Fruit fly (Drosophila melanogaster) whole organism, embryonic: ENCODE measurements around the gene CG15923.

Experiments
- Atf3 ChIP-seq: fragments of 200-800 bp; sonication (Bioruptor generic); optimal IDR thresholded peaks from 3 replicates; lab custom pipeline; 2016; ENCODE audit warnings: missing biosample characterization, missing genetic modification characterization
- CG10431 ChIP-seq: fragments of 200-800 bp; sonication (Bioruptor generic); optimal IDR thresholded peaks from 3 replicates; lab custom pipeline; 2018; ENCODE audit warnings: missing biosample characterization, mild to moderate bottlenecking, missing genetic modification characterization
- CG10543 ChIP-seq: fragments of 200-800 bp; sonication (Bioruptor generic); optimal IDR thresholded peaks from 3 replicates; lab custom pipeline; 2017; ENCODE audit warnings: missing biosample characterization, mild to moderate bottlenecking, missing genetic modification characterization, moderate library complexity
- CG12104 ChIP-seq: fragments of 200-800 bp; sonication (Bioruptor generic); optimal IDR thresholded peaks from 3 replicates; lab custom pipeline; 2016; ENCODE audit warnings: missing biosample characterization, missing genetic modification characterization
- CG12659 ChIP-seq: fragments of 200-800 bp; sonication (Bioruptor generic); optimal IDR thresholded peaks from 3 replicates; lab custom pipeline; 2017; ENCODE audit warnings: mild to moderate bottlenecking, missing biosample characterization, missing genetic modification reagents, missing genetic modification characterization
- CG12744 ChIP-seq: fragments of 200-800 bp; sonication (Bioruptor generic); optimal IDR thresholded peaks from 2 replicates; lab custom pipeline; 2016; ENCODE audit warnings: missing biosample characterization, missing genetic modification characterization
- CG1529 ChIP-seq: fragments of 200-800 bp; sonication (Bioruptor generic); optimal IDR thresholded peaks from 3 replicates; lab custom pipeline; 2018; ENCODE audit warnings: missing biosample characterization, missing genetic modification characterization
- CG15479 ChIP-seq: fragments of 200-800 bp; sonication (Bioruptor generic); optimal IDR thresholded peaks from 3 replicates; lab custom pipeline; 2019; ENCODE audit warnings: missing biosample characterization, mild to moderate bottlenecking, missing genetic modification characterization, moderate library complexity
- CG15696 ChIP-seq: fragments of 200-800 bp; sonication (Bioruptor generic); optimal IDR thresholded peaks from 2 replicates; lab custom pipeline; 2019; ENCODE audit warnings: missing biosample characterization, mild to moderate bottlenecking, missing genetic modification characterization, moderate library complexity
- CG17802 ChIP-seq: fragments of 200-800 bp; sonication (Bioruptor generic); optimal IDR thresholded peaks from 2 replicates; lab custom pipeline; 2018; ENCODE audit warnings: missing biosample characterization, mild to moderate bottlenecking, missing genetic modification characterization, moderate library complexity
- CG17829 ChIP-seq: fragments of 200-800 bp; optimal IDR thresholded peaks from 2 replicates; lab custom pipeline; 2019; ENCODE audit warnings: missing biosample characterization, mild to moderate bottlenecking, missing genetic modification characterization, moderate library complexity
- CG2116 ChIP-seq: fragments of 200-800 bp; sonication (Bioruptor generic); optimal IDR thresholded peaks from 3 replicates; lab custom pipeline; 2018; ENCODE audit warnings: missing biosample characterization, mild to moderate bottlenecking, missing genetic modification characterization
- CG2120 ChIP-seq: fragments of 200-800 bp; sonication (Bioruptor generic); optimal IDR thresholded peaks from 3 replicates; lab custom pipeline; 2016; ENCODE audit warnings: missing biosample characterization, missing genetic modification characterization
- CG2712 ChIP-seq: fragments of 200-800 bp; optimal IDR thresholded peaks from 3 replicates; lab custom pipeline; 2019; ENCODE audit warnings: missing biosample characterization, mild to moderate bottlenecking, missing genetic modification characterization, moderate library complexity
- CG30403 ChIP-seq: fragments of 200-800 bp; sonication (Bioruptor generic); optimal IDR thresholded peaks from 3 replicates; lab custom pipeline; 2016; ENCODE audit warnings: missing biosample characterization, missing genetic modification characterization
- CG33213 ChIP-seq: fragments of 200-800 bp; sonication (Bioruptor generic); optimal IDR thresholded peaks from 3 replicates; lab custom pipeline; 2016; ENCODE audit warnings: missing biosample characterization, missing genetic modification characterization
- CG42726 ChIP-seq: fragments of 200-800 bp; sonication (Bioruptor generic); IDR thresholded peaks from 2 replicates; pipeline ENCODE4 v1.3.6; 2022; ENCODE audit warnings: missing biosample characterization, missing genetic modification characterization; ENCODE audit not compliant: partially characterized antibody
- CG4617 ChIP-seq: fragments of 200-800 bp; sonication (Bioruptor generic); optimal IDR thresholded peaks from 3 replicates; lab custom pipeline; 2016; ENCODE audit warnings: missing biosample characterization, missing genetic modification characterization, borderline replicate concordance
- CG5245 ChIP-seq: fragments of 200-800 bp; sonication (Bioruptor generic); optimal IDR thresholded peaks from 3 replicates; lab custom pipeline; 2016; ENCODE audit warnings: missing biosample characterization, missing genetic modification characterization
- CG7357 ChIP-seq: fragments of 200-800 bp; sonication (Bioruptor generic); IDR thresholded peaks from 3 replicates; pipeline ENCODE4 v1.3.6; 2022; ENCODE audit warnings: missing biosample characterization, missing genetic modification characterization
- CG7372 ChIP-seq: fragments of 200-800 bp; sonication (Bioruptor generic); IDR thresholded peaks from 2 replicates; pipeline ENCODE4 v1.3.6; 2022; ENCODE audit warnings: missing biosample characterization, missing genetic modification characterization
- CG9215 ChIP-seq: fragments of 200-800 bp; sonication (Bioruptor generic); IDR thresholded peaks from 2 replicates; pipeline ENCODE4 v1.3.6; 2022; ENCODE audit warnings: missing biosample characterization, missing genetic modification characterization
- Dref ChIP-seq: fragments of 200-800 bp; sonication (Bioruptor generic); IDR thresholded peaks from 2 replicates; pipeline ENCODE4 v1.3.6; 2022; ENCODE audit warnings: missing biosample characterization, missing genetic modification characterization
- Gug ChIP-seq: fragments of 200-800 bp; sonication (Bioruptor generic); IDR thresholded peaks from 4 replicates; pipeline ENCODE4 v1.3.6; 2022; ENCODE audit warnings: missing biosample characterization, missing genetic modification characterization
- HmgZ ChIP-seq: fragments of 200-800 bp; sonication (Bioruptor generic); optimal IDR thresholded peaks from 2 replicates; lab custom pipeline; 2018; ENCODE audit warnings: missing biosample characterization, mild to moderate bottlenecking, missing genetic modification characterization
- Hmx ChIP-seq: fragments of 200-800 bp; sonication (Bioruptor generic); optimal IDR thresholded peaks from 2 replicates; lab custom pipeline; 2016; ENCODE audit warnings: missing biosample characterization, missing genetic modification characterization
- Hr78 ChIP-seq, 2 experiments: fragments of 200-800 bp in 1 of 2; fragments of >200 bp in 1 of 2; sonication (Bioruptor generic) in 1 of 2; optimal IDR thresholded peaks; 2 replicates each; lab custom pipeline; 2017 to 2019; ENCODE audit warnings: missing biosample characterization in 2 of 2, missing genetic modification characterization in 2 of 2, mild to moderate bottlenecking in 1 of 2, moderate library complexity in 1 of 2
- MESR4 ChIP-seq: fragments of 200-800 bp; sonication (Bioruptor generic); optimal IDR thresholded peaks from 2 replicates; lab custom pipeline; 2018; ENCODE audit warnings: missing biosample characterization, mild to moderate bottlenecking, missing genetic modification characterization, moderate library complexity
- Med ChIP-seq: fragments of 200-800 bp; sonication (Bioruptor generic); peaks from one replicate; lab custom pipeline; 2016; ENCODE audit warnings: missing biosample characterization, missing genetic modification characterization, mild to moderate bottlenecking, inconsistent platforms, moderate library complexity
- NC2α ChIP-seq: fragments of 200-800 bp; sonication (Bioruptor generic); optimal IDR thresholded peaks from 2 replicates; lab custom pipeline; 2016; ENCODE audit warnings: missing biosample characterization, missing genetic modification characterization
- Ptx1 ChIP-seq: fragments of 200-800 bp; sonication (Bioruptor generic); IDR thresholded peaks from 2 replicates; pipeline ENCODE4 v1.3.6; 2022; ENCODE audit warnings: missing biosample characterization, missing genetic modification characterization
- Sin3A ChIP-seq: fragments of >200 bp; optimal IDR thresholded peaks from 2 replicates; lab custom pipeline; 2018
- Sox100B ChIP-seq: fragments of 200-800 bp; sonication (Bioruptor generic); optimal IDR thresholded peaks from 3 replicates; lab custom pipeline; 2018; ENCODE audit warnings: missing biosample characterization, mild to moderate bottlenecking, missing genetic modification characterization
- Spps ChIP-seq: fragments of 200-800 bp; sonication (Bioruptor generic); optimal IDR thresholded peaks from 2 replicates; lab custom pipeline; 2018; ENCODE audit warnings: missing biosample characterization, mild to moderate bottlenecking, missing genetic modification characterization
- Xrp1 ChIP-seq: fragments of 200-800 bp; sonication (Bioruptor generic); IDR thresholded peaks from 2 replicates; pipeline ENCODE4 v1.3.6; 2022; ENCODE audit warnings: missing biosample characterization, missing genetic modification characterization
- YL-1 ChIP-seq: fragments of 200-800 bp; sonication (Bioruptor generic); optimal IDR thresholded peaks from 3 replicates; lab custom pipeline; 2017; ENCODE audit warnings: missing biosample characterization, mild to moderate bottlenecking, missing genetic modification characterization
- bigmax ChIP-seq: fragments of 200-800 bp; sonication (Bioruptor generic); optimal IDR thresholded peaks from 2 replicates; lab custom pipeline; 2018; ENCODE audit warnings: missing biosample characterization, mild to moderate bottlenecking, missing genetic modification characterization
- chif ChIP-seq, 2 experiments: fragments of 200-800 bp; sonication (Bioruptor generic); optimal IDR thresholded peaks; 3 replicates each; lab custom pipeline; 2016; ENCODE audit warnings: missing biosample characterization in 2 of 2, missing genetic modification characterization in 2 of 2
- dimm ChIP-seq: fragments of 200-800 bp; sonication (Bioruptor generic); IDR thresholded peaks from 2 replicates; pipeline ENCODE4 v1.3.6; 2022; ENCODE audit warnings: missing biosample characterization, missing genetic modification characterization
- esg ChIP-seq: fragments of 200-800 bp; sonication (Bioruptor generic); conservative IDR thresholded peaks from 2 replicates; pipeline ENCODE4 v1.3.6; 2022; ENCODE audit warnings: missing biosample characterization, missing genetic modification characterization
- gce ChIP-seq: fragments of 200-800 bp; sonication (Bioruptor generic); IDR thresholded peaks from 3 replicates; pipeline ENCODE4 v1.3.6; 2022; ENCODE audit warnings: missing biosample characterization, missing genetic modification characterization
- grn ChIP-seq: fragments of 200-800 bp; sonication (Bioruptor generic); optimal IDR thresholded peaks from 3 replicates; lab custom pipeline; 2017; ENCODE audit warnings: missing biosample characterization, missing genetic modification characterization
- gt ChIP-seq: fragments of 200-800 bp; sonication (Bioruptor generic); IDR thresholded peaks from 2 replicates; pipeline ENCODE4 v1.3.6; 2022; ENCODE audit warnings: missing biosample characterization, missing genetic modification characterization
- jigr1 ChIP-seq: fragments of 200-800 bp; sonication (Bioruptor generic); IDR thresholded peaks from 3 replicates; pipeline ENCODE4 v1.3.6; 2022; ENCODE audit warnings: missing biosample characterization, missing genetic modification characterization
- oc ChIP-seq: fragments of 200-800 bp; sonication (Bioruptor generic); optimal IDR thresholded peaks from 2 replicates; lab custom pipeline; 2018; ENCODE audit warnings: missing biosample characterization, mild to moderate bottlenecking, missing genetic modification characterization, moderate library complexity
- pros ChIP-seq: fragments of 200-800 bp; sonication (Bioruptor generic); optimal IDR thresholded peaks from 3 replicates; lab custom pipeline; 2019; ENCODE audit warnings: missing biosample characterization, mild to moderate bottlenecking, missing genetic modification characterization, moderate library complexity
- pum ChIP-seq: fragments of 200-800 bp; sonication (Bioruptor generic); optimal IDR thresholded peaks from 2 replicates; lab custom pipeline; 2016; ENCODE audit warnings: missing biosample characterization, missing genetic modification characterization
- ranshi ChIP-seq: fragments of 200-800 bp; sonication (Bioruptor generic); IDR thresholded peaks from 2 replicates; pipeline ENCODE4 v1.3.6; 2022; ENCODE audit warnings: missing biosample characterization, missing genetic modification characterization
- sens ChIP-seq: fragments of 200-800 bp; sonication (Bioruptor generic); peaks from one replicate; lab custom pipeline; 2016; ENCODE audit warnings: missing biosample characterization, missing genetic modification characterization
- stwl ChIP-seq: fragments of 200-800 bp; sonication (Bioruptor generic); optimal IDR thresholded peaks from 3 replicates; lab custom pipeline; 2018; ENCODE audit warnings: missing biosample characterization, mild to moderate bottlenecking, missing genetic modification characterization, moderate library complexity
- ttk ChIP-seq: fragments of 200-800 bp; sonication (Bioruptor generic); IDR thresholded peaks from 2 replicates; pipeline ENCODE4 v2.1.2; 2022; ENCODE audit warnings: missing biosample characterization, missing genetic modification characterization
- zfh2 ChIP-seq: fragments of 200-800 bp; sonication (Bioruptor generic); optimal IDR thresholded peaks from 2 replicates; lab custom pipeline; 2016; ENCODE audit warnings: missing biosample characterization, missing genetic modification characterization

The CG15923 gene

dm6 chr3R:20621805-20622286 lies 5.1 kb upstream of the CG15923 start, which contains the start of gene H:
H (plus strand) TSS chr3R:20621938.
- TF ChIP-seq CG12659 (GFP tag; lab: Kevin White, UChicago) (peak; percentile 64), HmgZ (peak; percentile 50), CG12104 (GFP tag; lab: Kevin White, UChicago) (no peak), Gug (GFP tag; lab: Robert Waterston, UW) (no peak), CG2116 (peak; percentile 47), pros (GFP tag; lab: Kevin White, UChicago) (no peak), Ptx1 (no peak), gce (GFP tag; lab: Robert Waterston, UW) (no peak), CG2712 (tag; lab: Kevin White, UChicago) (peak; percentile 19), CG15479 (GFP tag; lab: Kevin White, UChicago) (no peak), ranshi (GFP tag; lab: Robert Waterston, UW) (no peak), MESR4 (peak; percentile 78), Med (GFP tag; lab: Kevin White, UChicago) (peak; percentile 83), CG5245 (GFP tag; lab: Kevin White, UChicago) (no peak), Spps (no peak), esg (GFP tag; lab: Robert Waterston, UW) (no peak), CG10431 (GFP tag; lab: Kevin White, UChicago) (no peak), Atf3 (no peak), Sox100B (GFP tag; lab: Kevin White, UChicago) (no peak), Sin3A (lab: Kevin White, UChicago) (peak; percentile 20), stwl (peak; percentile 78), zfh2 (GFP tag; lab: Kevin White, UChicago) (no peak), CG9215 (GFP tag; lab: Robert Waterston, UW) (no peak), dimm (GFP tag; lab: Robert Waterston, UW) (no peak), chif (GFP tag; optimal IDR thresholded peaks at IDR 0.05; lab: Kevin White, UChicago) (no peak), YL-1 (GFP tag; lab: Kevin White, UChicago) (peak; percentile 61), CG10543 (GFP tag; lab: Kevin White, UChicago) (no peak), Hr78 (GFP tag; optimal IDR thresholded peaks at IDR 0.05; lab: Kevin White, UChicago) (peak in 1 of 2 experiments; percentile 60), CG1529 (GFP tag; lab: Kevin White, UChicago) (no peak), CG30403 (GFP tag; lab: Kevin White, UChicago) (no peak), bigmax (GFP tag; lab: Kevin White, UChicago) (no peak), CG7372 (no peak), CG17802 (tag; lab: Kevin White, UChicago) (peak; percentile 90), sens (GFP tag; lab: Kevin White, UChicago) (peak; percentile 52), ttk (no peak), CG2120 (GFP tag; lab: Kevin White, UChicago) (no peak), pum (no peak), CG42726 (GFP tag; lab: Robert Waterston, UW) (no peak), jigr1 (GFP tag; lab: Robert Waterston, UW) (no peak), CG15696 (tag; lab: Kevin White, UChicago) (no peak), NC2α (GFP tag; lab: Kevin White, UChicago) (no peak), Xrp1 (GFP tag; lab: Robert Waterston, UW) (no peak), CG12744 (GFP tag; lab: Kevin White, UChicago) (no peak), Dref (GFP tag; lab: Robert Waterston, UW) (no peak), CG33213 (GFP tag; lab: Kevin White, UChicago) (peak; percentile 51), oc (tag; lab: Kevin White, UChicago) (no peak), grn (GFP tag; lab: Kevin White, UChicago) (no peak), CG17829 (tag; lab: Kevin White, UChicago) (peak; percentile 22), Hmx (no peak), CG4617 (GFP tag; lab: Kevin White, UChicago) (peak; percentile 91), CG7357 (GFP tag; lab: Robert Waterston, UW) (peak; percentile 95), gt (no peak)
